ENCODE assay signal across 1 fruit fly cellular context in genomic region chrX:6678635-6679501, dm6.
TF ChIP-seq lines count a peak whose summit lies in the region.

ND-ASHI (minus strand) TSS chrX:6679118.

TF ChIP-seq in whole organism, embryonic, 481 proteins besides CTCF, POLR2A, EP300 and RAD21 (continued from another document and continues in another):
- TF ChIP-seq CG11723 (GFP tag; optimal IDR thresholded peaks at IDR 0.05; lab: Kevin White, UChicago) (peak; percentile 90), CG8765 (GFP tag; IDR thresholded peaks at IDR 0.05; lab: Robert Waterston, UW) (peak; percentile 94), BEAF-32 (GFP tag; optimal IDR thresholded peaks at IDR 0.05; lab: Kevin White, UChicago) (no peak), CG10209 (GFP tag; optimal IDR thresholded peaks at IDR 0.05; lab: Kevin White, UChicago) (peak; percentile 92), CG31441 (GFP tag; IDR thresholded peaks at IDR 0.05; lab: Robert Waterston, UW) (peak; percentile 89), Awh (GFP tag; IDR thresholded peaks at IDR 0.05; lab: Robert Waterston, UW) (peak; percentile 94), Hmx (GFP tag; optimal IDR thresholded peaks at IDR 0.05; lab: Kevin White, UChicago) (no peak), cwo (GFP tag; optimal IDR thresholded peaks at IDR 0.05; lab: Kevin White, UChicago) (peak; percentile 94), Fer1 (GFP tag; optimal IDR thresholded peaks at IDR 0.05; lab: Kevin White, UChicago) (peak; percentile 96), CG7556 (GFP tag; optimal IDR thresholded peaks at IDR 0.05; lab: Kevin White, UChicago) (peak; percentile 94), Jarid2 (GFP tag; optimal IDR thresholded peaks at IDR 0.05; lab: Kevin White, UChicago) (no peak), Dek (tag; optimal IDR thresholded peaks at IDR 0.05; lab: Kevin White, UChicago) (peak; percentile 94), Blimp-1 (GFP tag; optimal IDR thresholded peaks at IDR 0.05; lab: Kevin White, UChicago) (peak; percentile 87), NK7.1 (GFP tag; optimal IDR thresholded peaks at IDR 0.05; lab: Kevin White, UChicago) (peak; percentile 78), ERR (GFP tag; optimal IDR thresholded peaks at IDR 0.05; lab: Kevin White, UChicago) (peak; percentile 93), HmgZ (tag; optimal IDR thresholded peaks at IDR 0.05; lab: Kevin White, UChicago) (peak; percentile 97), sima (GFP tag; optimal IDR thresholded peaks at IDR 0.05; lab: Kevin White, UChicago) (peak; percentile 85), ac (GFP tag; optimal IDR thresholded peaks at IDR 0.05; lab: Kevin White, UChicago) (peak; percentile 74), CG10543 (GFP tag; optimal IDR thresholded peaks at IDR 0.05; lab: Kevin White, UChicago) (peak; percentile 96), CG8924 (tag; optimal IDR thresholded peaks at IDR 0.05; lab: Kevin White, UChicago) (peak; percentile 93), CG34224 (GFP tag; IDR thresholded peaks at IDR 0.05; lab: Robert Waterston, UW; ENCODE audit: partially characterized antibody) (no peak), CG4282 (GFP tag; optimal IDR thresholded peaks at IDR 0.05; lab: Kevin White, UChicago) (peak; percentile 68), CrebB (tag; optimal IDR thresholded peaks at IDR 0.05; lab: Kevin White, UChicago) (peak; percentile 95), CG30020 (tag; optimal IDR thresholded peaks at IDR 0.05; lab: Kevin White, UChicago) (peak; percentile 41), gem (tag; optimal IDR thresholded peaks at IDR 0.05; lab: Kevin White, UChicago) (peak; percentile 94), stwl (tag; optimal IDR thresholded peaks at IDR 0.05; lab: Kevin White, UChicago) (peak; percentile 9), Atf6 (GFP tag; IDR thresholded peaks at IDR 0.05; lab: Robert Waterston, UW) (peak; percentile 96), Sry-β (GFP tag; optimal IDR thresholded peaks at IDR 0.05; lab: Kevin White, UChicago) (peak; percentile 37), Mrtf (GFP tag; IDR thresholded peaks at IDR 0.05; lab: Robert Waterston, UW) (peak; percentile 93), odd (GFP tag; optimal IDR thresholded peaks at IDR 0.05; lab: Kevin White, UChicago) (peak; percentile 92), CG17829 (tag; optimal IDR thresholded peaks at IDR 0.05; lab: Kevin White, UChicago) (peak; percentile 90), so (GFP tag; IDR thresholded peaks at IDR 0.05; lab: Robert Waterston, UW) (peak; percentile 94), onecut (GFP tag; IDR thresholded peaks at IDR 0.05; lab: Robert Waterston, UW) (peak; percentile 87), Lpt (GFP tag; optimal IDR thresholded peaks at IDR 0.05; lab: Kevin White, UChicago) (no peak), H15 (GFP tag; IDR thresholded peaks at IDR 0.05; lab: Robert Waterston, UW) (peak; percentile 90), CG6175 (GFP tag; IDR thresholded peaks at IDR 0.05; lab: Robert Waterston, UW) (peak; percentile 92), MESR4 (GFP tag; optimal IDR thresholded peaks at IDR 0.05; lab: Kevin White, UChicago) (peak; percentile 46), Dp (GFP tag; optimal IDR thresholded peaks at IDR 0.05; lab: Kevin White, UChicago) (no peak), amos (GFP tag; IDR thresholded peaks at IDR 0.05; lab: Robert Waterston, UW; ENCODE audit: partially characterized antibody) (no peak), Ets65A (GFP tag; lab: Kevin White, UChicago) (peak; percentile 98), cad (GFP tag; optimal IDR thresholded peaks at IDR 0.05; lab: Kevin White, UChicago) (no peak), slou (GFP tag; optimal IDR thresholded peaks at IDR 0.05; lab: Kevin White, UChicago) (peak; percentile 87), bab2 (GFP tag; optimal IDR thresholded peaks at IDR 0.05; lab: Kevin White, UChicago) (peak; percentile 93), pfk (GFP tag; optimal IDR thresholded peaks at IDR 0.05; lab: Kevin White, UChicago) (no peak), toy (GFP tag; IDR thresholded peaks at IDR 0.05; lab: Robert Waterston, UW) (peak; percentile 94), tio (GFP tag; optimal IDR thresholded peaks at IDR 0.05; lab: Kevin White, UChicago) (no peak), CG3726 (GFP tag; IDR thresholded peaks at IDR 0.05; lab: Robert Waterston, UW) (peak; percentile 93), CG11093 (GFP tag; IDR thresholded peaks at IDR 0.05; lab: Robert Waterston, UW) (peak; percentile 92), CG32532 (GFP tag; IDR thresholded peaks at IDR 0.05; lab: Robert Waterston, UW) (peak; percentile 99), hb (GFP tag; IDR thresholded peaks at IDR 0.05; lab: Robert Waterston, UW; ENCODE audit: partially characterized antibody) (no peak), HLH4C (GFP tag; IDR thresholded peaks at IDR 0.05; lab: Robert Waterston, UW; ENCODE audit: partially characterized antibody) (no peak), lilli (GFP tag; optimal IDR thresholded peaks at IDR 0.05; lab: Kevin White, UChicago) (peak; percentile 97), tna (GFP tag; IDR thresholded peaks at IDR 0.05; lab: Robert Waterston, UW; ENCODE audit: partially characterized antibody) (no peak), Med (GFP tag; lab: Kevin White, UChicago) (peak; percentile 99), dm (GFP tag; optimal IDR thresholded peaks at IDR 0.05; lab: Kevin White, UChicago) (peak; percentile 71), esg (GFP tag; conservative IDR thresholded peaks at IDR 0.05; lab: Robert Waterston, UW) (peak; percentile 89), Nf-YB (GFP tag; optimal IDR thresholded peaks at IDR 0.05; lab: Kevin White, UChicago) (peak; percentile 75), phol (tag; optimal IDR thresholded peaks at IDR 0.05; lab: Kevin White, UChicago) (peak; percentile 87), Usf (GFP tag; optimal IDR thresholded peaks at IDR 0.05; lab: Kevin White, UChicago) (peak; percentile 89), CG8359 (GFP tag; optimal IDR thresholded peaks at IDR 0.05; lab: Kevin White, UChicago; ENCODE audit: borderline replicate concordance) (peak; percentile 80), CG12744 (GFP tag; optimal IDR thresholded peaks at IDR 0.05; lab: Kevin White, UChicago) (peak; percentile 90), Chrac-16 (GFP tag; optimal IDR thresholded peaks at IDR 0.05; lab: Kevin White, UChicago) (peak; percentile 94), CG11398 (GFP tag; optimal IDR thresholded peaks at IDR 0.05; lab: Kevin White, UChicago) (peak; percentile 79), CG9215 (GFP tag; IDR thresholded peaks at IDR 0.05; lab: Robert Waterston, UW) (peak; percentile 92), HLH54F (GFP tag; optimal IDR thresholded peaks at IDR 0.05; lab: Kevin White, UChicago) (peak; percentile 93), CG11695 (GFP tag; IDR thresholded peaks at IDR 0.05; lab: Robert Waterston, UW) (peak; percentile 94), grn (GFP tag; optimal IDR thresholded peaks at IDR 0.05; lab: Kevin White, UChicago) (peak; percentile 22), CG14014 (GFP tag; IDR thresholded peaks at IDR 0.05; lab: Robert Waterston, UW) (peak; percentile 97), ems (GFP tag; optimal IDR thresholded peaks at IDR 0.05; lab: Kevin White, UChicago) (peak; percentile 93), CG4730 (GFP tag; IDR thresholded peaks at IDR 0.05; lab: Robert Waterston, UW) (peak; percentile 90), wek (GFP tag; optimal IDR thresholded peaks at IDR 0.05; lab: Kevin White, UChicago) (peak; percentile 87), Nf-YC (tag; optimal IDR thresholded peaks at IDR 0.05; lab: Kevin White, UChicago) (peak; percentile 71), CG2129 (GFP tag; IDR thresholded peaks at IDR 0.05; lab: Robert Waterston, UW; ENCODE audit: partially characterized antibody) (no peak), mirr (GFP tag; optimal IDR thresholded peaks at IDR 0.05; lab: Kevin White, UChicago) (peak; percentile 96), slp2 (GFP tag; optimal IDR thresholded peaks at IDR 0.05; lab: Kevin White, UChicago) (peak; percentile 83), CG14710 (tag; optimal IDR thresholded peaks at IDR 0.05; lab: Kevin White, UChicago) (peak; percentile 79), CG8290 (GFP tag; optimal IDR thresholded peaks at IDR 0.05; lab: Kevin White, UChicago) (peak; percentile 69), CG8290 (tag; optimal IDR thresholded peaks at IDR 0.05; lab: Kevin White, UChicago) (peak in 1 of 2 experiments; percentile 99), dati (GFP tag; IDR thresholded peaks at IDR 0.05; lab: Robert Waterston, UW) (peak; percentile 89), sob (GFP tag; IDR thresholded peaks at IDR 0.05; lab: Robert Waterston, UW) (peak; percentile 97), CG13894 (tag; optimal IDR thresholded peaks at IDR 0.05; lab: Kevin White, UChicago) (peak; percentile 98), Lhr (GFP tag; optimal IDR thresholded peaks at IDR 0.05; lab: Kevin White, UChicago) (peak; percentile 79), MBD-R2 (GFP tag; IDR thresholded peaks at IDR 0.05; lab: Robert Waterston, UW) (peak; percentile 96), CG6813 (GFP tag; optimal IDR thresholded peaks at IDR 0.05; lab: Kevin White, UChicago) (peak; percentile 96), CG6683 (GFP tag; optimal IDR thresholded peaks at IDR 0.05; lab: Kevin White, UChicago) (peak; percentile 88), gsb (GFP tag; IDR thresholded peaks at IDR 0.05; lab: Robert Waterston, UW) (peak; percentile 91), CG17186 (GFP tag; optimal IDR thresholded peaks at IDR 0.05; lab: Kevin White, UChicago) (peak; percentile 79), kni (GFP tag; optimal IDR thresholded peaks at IDR 0.05; lab: Kevin White, UChicago) (peak; percentile 34), ken (GFP tag; IDR thresholded peaks at IDR 0.05; lab: Robert Waterston, UW) (peak; percentile 95), Neu2 (GFP tag; optimal IDR thresholded peaks at IDR 0.05; lab: Kevin White, UChicago; ENCODE audit: borderline replicate concordance) (peak; percentile 43), CG6791 (GFP tag; IDR thresholded peaks at IDR 0.05; lab: Robert Waterston, UW; ENCODE audit: partially characterized antibody) (no peak), HmgD (GFP tag; optimal IDR thresholded peaks at IDR 0.05; lab: Kevin White, UChicago) (peak; percentile 55), oc (tag; optimal IDR thresholded peaks at IDR 0.05; lab: Kevin White, UChicago) (peak; percentile 90), z (GFP tag; IDR thresholded peaks at IDR 0.05; lab: Robert Waterston, UW) (peak; percentile 60; the same call in 2 of the 3 replicates), CG13287 (GFP tag; IDR thresholded peaks at IDR 0.05; lab: Robert Waterston, UW; ENCODE audit: partially characterized antibody) (no peak; the same call in 1 of the 2 replicates), CG10959 (GFP tag; IDR thresholded peaks at IDR 0.05; lab: Robert Waterston, UW) (peak; percentile 86), pnt (GFP tag; optimal IDR thresholded peaks at IDR 0.05; lab: Kevin White, UChicago) (peak; percentile 88), schlank (tag; optimal IDR thresholded peaks at IDR 0.05; lab: Kevin White, UChicago) (peak; percentile 97), wor (GFP tag; IDR thresholded peaks at IDR 0.05; lab: Robert Waterston, UW) (peak; percentile 82), CG2199 (GFP tag; IDR thresholded peaks at IDR 0.05; lab: Robert Waterston, UW) (peak; percentile 90), br (optimal IDR thresholded peaks at IDR 0.05; lab: Kevin White, UChicago) (no peak), CG3163 (GFP tag; optimal IDR thresholded peaks at IDR 0.05; lab: Kevin White, UChicago) (peak; percentile 60), sd (tag; optimal IDR thresholded peaks at IDR 0.05; lab: Kevin White, UChicago) (peak; percentile 86), scrt (GFP tag; optimal IDR thresholded peaks at IDR 0.05; lab: Kevin White, UChicago) (peak; percentile 90), Ptx1 (GFP tag; IDR thresholded peaks at IDR 0.05; lab: Robert Waterston, UW) (peak; percentile 94), CG9609 (GFP tag; optimal IDR thresholded peaks at IDR 0.05; lab: Kevin White, UChicago) (peak; percentile 84), CG9437 (GFP tag; optimal IDR thresholded peaks at IDR 0.05; lab: Kevin White, UChicago) (peak; percentile 79), nerfin-2 (GFP tag; IDR thresholded peaks at IDR 0.05; lab: Robert Waterston, UW; ENCODE audit: partially characterized antibody) (no peak), CG12219 (GFP tag; optimal IDR thresholded peaks at IDR 0.05; lab: Kevin White, UChicago) (peak; percentile 95), Trl (optimal IDR thresholded peaks at IDR 0.05; lab: Kevin White, UChicago) (no peak), Trl (GFP tag; optimal IDR thresholded peaks at IDR 0.05; lab: Kevin White, UChicago) (peak; percentile 90), vnd (GFP tag; IDR thresholded peaks at IDR 0.05; lab: Robert Waterston, UW; ENCODE audit: partially characterized antibody) (no peak), danr (GFP tag; IDR thresholded peaks at IDR 0.05; lab: Robert Waterston, UW) (peak; percentile 92), CG2202 (tag; optimal IDR thresholded peaks at IDR 0.05; lab: Kevin White, UChicago) (peak; percentile 74), Tbp (GFP tag; optimal IDR thresholded peaks at IDR 0.05; lab: Kevin White, UChicago) (no peak), Optix (GFP tag; IDR thresholded peaks at IDR 0.05; lab: Robert Waterston, UW) (peak; percentile 94), Hr78 (GFP tag; optimal IDR thresholded peaks at IDR 0.05; lab: Kevin White, UChicago) (peak in 1 of 2 experiments; percentile 65), bowl (GFP tag; IDR thresholded peaks at IDR 0.05; lab: Robert Waterston, UW) (peak; percentile 81; the same call in 1 of the 2 replicates), CG8944 (GFP tag; optimal IDR thresholded peaks at IDR 0.05; lab: Kevin White, UChicago) (peak; percentile 83), Drgx (GFP tag; IDR thresholded peaks at IDR 0.05; lab: Robert Waterston, UW) (peak; percentile 98), cas (GFP tag; IDR thresholded peaks at IDR 0.05; lab: Robert Waterston, UW) (peak; percentile 89), NC2α (GFP tag; optimal IDR thresholded peaks at IDR 0.05; lab: Kevin White, UChicago) (peak; percentile 77), Rfx (GFP tag; IDR thresholded peaks at IDR 0.05; lab: Robert Waterston, UW) (peak; percentile 98), h (optimal IDR thresholded peaks at IDR 0.05; lab: Kevin White, UChicago) (no peak), CG5245 (GFP tag; optimal IDR thresholded peaks at IDR 0.05; lab: Kevin White, UChicago) (peak; percentile 94), CG15696 (tag; optimal IDR thresholded peaks at IDR 0.05; lab: Kevin White, UChicago) (peak; percentile 75), klu (GFP tag; IDR thresholded peaks at IDR 0.05; lab: Robert Waterston, UW) (peak; percentile 91), vfl (GFP tag; optimal IDR thresholded peaks at IDR 0.05; lab: Kevin White, UChicago) (peak; percentile 93), CG14860 (GFP tag; IDR thresholded peaks at IDR 0.05; lab: Robert Waterston, UW; ENCODE audit: partially characterized antibody) (no peak), Camta (GFP tag; optimal IDR thresholded peaks at IDR 0.05; lab: Kevin White, UChicago) (peak; percentile 87), CG18599 (GFP tag; optimal IDR thresholded peaks at IDR 0.05; lab: Kevin White, UChicago) (peak; percentile 98)
